Fruit fly (Drosophila melanogaster) whole organism, embryonic: ENCODE data around the gene Fnta.

Source experiments
- Aef1 ChIP-seq: fragments of 200-800 bp; sonication (Bioruptor generic); IDR thresholded peaks from 3 replicates; pipeline ENCODE4 v1.3.6; 2022; ENCODE audit warnings: missing biosample characterization, missing genetic modification characterization
- Asciz ChIP-seq: fragments of 200-800 bp; sonication (Bioruptor generic); optimal IDR thresholded peaks from 2 replicates; lab custom pipeline; 2017; ENCODE audit warnings: missing biosample characterization, mild to moderate bottlenecking, missing genetic modification characterization, missing genetic modification reagents
- Bdp1 ChIP-seq: fragments of 200-800 bp; sonication (Bioruptor generic); optimal IDR thresholded peaks from 3 replicates; lab custom pipeline; 2016; ENCODE audit warnings: missing biosample characterization, missing genetic modification characterization
- C15 ChIP-seq: fragments of 200-800 bp; sonication (Bioruptor generic); IDR thresholded peaks from 3 replicates; pipeline ENCODE4 v1.3.6; 2022; ENCODE audit warnings: missing biosample characterization, missing genetic modification characterization
- CG10321 ChIP-seq: fragments of 200-800 bp; sonication (Bioruptor generic); IDR thresholded peaks from 2 replicates; pipeline ENCODE4 v1.3.6; 2022; ENCODE audit warnings: missing biosample characterization, missing genetic modification characterization
- CG11247 ChIP-seq: fragments of 200-800 bp; sonication (Bioruptor generic); IDR thresholded peaks from 2 replicates; pipeline ENCODE4 v1.3.6; 2022; ENCODE audit warnings: missing biosample characterization, missing genetic modification characterization
- CG11695 ChIP-seq: fragments of 200-800 bp; sonication (Bioruptor generic); IDR thresholded peaks from 3 replicates; pipeline ENCODE4 v1.3.6; 2022; ENCODE audit warnings: missing biosample characterization, missing genetic modification characterization
- CG13424 ChIP-seq: fragments of 200-800 bp; sonication (Bioruptor generic); optimal IDR thresholded peaks from 2 replicates; lab custom pipeline; 2019; ENCODE audit warnings: missing biosample characterization, mild to moderate bottlenecking, missing genetic modification characterization, moderate library complexity
- CG15269 ChIP-seq: fragments of 200-800 bp; sonication (Bioruptor generic); optimal IDR thresholded peaks from 2 replicates; lab custom pipeline; 2018; ENCODE audit warnings: missing biosample characterization, mild to moderate bottlenecking, missing genetic modification characterization, moderate library complexity
- CG17568 ChIP-seq: fragments of 200-800 bp; sonication (Bioruptor generic); optimal IDR thresholded peaks from 2 replicates; lab custom pipeline; 2018; ENCODE audit warnings: missing biosample characterization, mild to moderate bottlenecking, missing genetic modification characterization, moderate library complexity
- CG18619 ChIP-seq: fragments of 200-800 bp; sonication (Bioruptor generic); optimal IDR thresholded peaks from 3 replicates; lab custom pipeline; 2017; ENCODE audit warnings: missing biosample characterization, mild to moderate bottlenecking, missing genetic modification characterization
- CG2199 ChIP-seq: fragments of 200-800 bp; sonication (Bioruptor generic); IDR thresholded peaks from 3 replicates; pipeline ENCODE4 v1.3.6; 2022; ENCODE audit warnings: missing biosample characterization, missing genetic modification characterization
- CG2202 ChIP-seq: fragments of 200-800 bp; sonication (Bioruptor generic); optimal IDR thresholded peaks from 2 replicates; lab custom pipeline; 2018; ENCODE audit warnings: missing biosample characterization, mild to moderate bottlenecking, missing genetic modification characterization
- CG33213 ChIP-seq: fragments of 200-800 bp; sonication (Bioruptor generic); optimal IDR thresholded peaks from 3 replicates; lab custom pipeline; 2016; ENCODE audit warnings: missing biosample characterization, missing genetic modification characterization
- CG6175 ChIP-seq: fragments of 200-800 bp; sonication (Bioruptor generic); IDR thresholded peaks from 3 replicates; pipeline ENCODE4 v1.3.6; 2022; ENCODE audit warnings: missing biosample characterization, missing genetic modification characterization
- CG6791 ChIP-seq: fragments of 200-800 bp; sonication (Bioruptor generic); IDR thresholded peaks from 3 replicates; pipeline ENCODE4 v1.3.6; 2022; ENCODE audit warnings: missing biosample characterization, missing genetic modification characterization; ENCODE audit not compliant: partially characterized antibody
- CG7839 ChIP-seq: fragments of 200-800 bp; sonication (Bioruptor generic); optimal IDR thresholded peaks from 3 replicates; lab custom pipeline; 2018; ENCODE audit warnings: missing biosample characterization, mild to moderate bottlenecking, missing genetic modification characterization, moderate library complexity
- CG9727 ChIP-seq: fragments of 200-800 bp; sonication (Bioruptor generic); optimal IDR thresholded peaks from 3 replicates; lab custom pipeline; 2017; ENCODE audit warnings: missing biosample characterization, mild to moderate bottlenecking, missing genetic modification characterization
- Eip74EF ChIP-seq, 2 experiments: fragments of 200-800 bp in 1 of 2; fragments of >200 bp in 1 of 2; sonication (Bioruptor generic) in 1 of 2; optimal IDR thresholded peaks; 2 replicates each; lab custom pipeline; 2017 to 2019; ENCODE audit warnings: missing biosample characterization in 2 of 2, missing genetic modification characterization in 2 of 2, mild to moderate bottlenecking in 1 of 2, moderate library complexity in 1 of 2
- Ets65A ChIP-seq: fragments of 200-800 bp; sonication (Bioruptor generic); peaks from one replicate; lab custom pipeline; 2016; ENCODE audit warnings: missing biosample characterization, missing genetic modification characterization
- Jarid2 ChIP-seq: fragments of 200-800 bp; sonication (Bioruptor generic); optimal IDR thresholded peaks from 3 replicates; lab custom pipeline; 2017; ENCODE audit warnings: mild to moderate bottlenecking, missing biosample characterization, missing genetic modification reagents, missing genetic modification characterization
- MTF-1 ChIP-seq: fragments of 200-800 bp; sonication (Bioruptor generic); optimal IDR thresholded peaks from 2 replicates; lab custom pipeline; 2018; ENCODE audit warnings: missing biosample characterization, mild to moderate bottlenecking, missing genetic modification characterization, borderline replicate concordance
- Myb ChIP-seq: fragments of 200-800 bp; sonication (Bioruptor generic); optimal IDR thresholded peaks from 2 replicates; lab custom pipeline; 2016; ENCODE audit warnings: missing biosample characterization, missing genetic modification characterization
- Side ChIP-seq: fragments of 200-800 bp; sonication (Bioruptor generic); optimal IDR thresholded peaks from 2 replicates; lab custom pipeline; 2016; ENCODE audit warnings: missing biosample characterization, missing genetic modification characterization
- Sox100B ChIP-seq: fragments of 200-800 bp; sonication (Bioruptor generic); optimal IDR thresholded peaks from 3 replicates; lab custom pipeline; 2018; ENCODE audit warnings: missing biosample characterization, mild to moderate bottlenecking, missing genetic modification characterization
- Sox102F ChIP-seq: fragments of 200-800 bp; sonication (Bioruptor generic); optimal IDR thresholded peaks from 2 replicates; lab custom pipeline; 2018; ENCODE audit warnings: missing biosample characterization, mild to moderate bottlenecking, missing genetic modification characterization, moderate library complexity
- Sry-β ChIP-seq: fragments of 200-800 bp; sonication (Bioruptor generic); optimal IDR thresholded peaks from 2 replicates; lab custom pipeline; 2018; ENCODE audit warnings: missing biosample characterization, mild to moderate bottlenecking, missing genetic modification characterization, moderate library complexity
- bcd ChIP-seq: fragments of 200-800 bp; sonication (Bioruptor generic); optimal IDR thresholded peaks from 2 replicates; lab custom pipeline; 2017; ENCODE audit warnings: missing biosample characterization, mild to moderate bottlenecking, missing genetic modification characterization
- da ChIP-seq: fragments of 200-800 bp; sonication (Bioruptor generic); optimal IDR thresholded peaks from 2 replicates; lab custom pipeline; 2016; ENCODE audit warnings: missing biosample characterization, missing genetic modification characterization
- disco-r ChIP-seq: fragments of 200-800 bp; sonication (Bioruptor generic); optimal IDR thresholded peaks from 2 replicates; lab custom pipeline; 2016; ENCODE audit warnings: missing biosample characterization, missing genetic modification characterization
- esg ChIP-seq: fragments of 200-800 bp; sonication (Bioruptor generic); conservative IDR thresholded peaks from 2 replicates; pipeline ENCODE4 v1.3.6; 2022; ENCODE audit warnings: missing biosample characterization, missing genetic modification characterization
- fd96Cb ChIP-seq: fragments of 200-800 bp; sonication (Bioruptor generic); optimal IDR thresholded peaks from 2 replicates; lab custom pipeline; 2018; ENCODE audit warnings: missing biosample characterization, mild to moderate bottlenecking, missing genetic modification characterization, moderate library complexity
- fu2 ChIP-seq: fragments of 200-800 bp; sonication (Bioruptor generic); optimal IDR thresholded peaks from 2 replicates; lab custom pipeline; 2016; ENCODE audit warnings: missing biosample characterization, missing genetic modification characterization
- h ChIP-seq: fragments of >200 bp; optimal IDR thresholded peaks from 2 replicates; lab custom pipeline; 2017
- nau ChIP-seq: fragments of 200-800 bp; sonication (Bioruptor generic); optimal IDR thresholded peaks from 3 replicates; lab custom pipeline; 2017; ENCODE audit warnings: missing biosample characterization, mild to moderate bottlenecking, missing genetic modification characterization, missing genetic modification reagents
- nmo ChIP-seq: fragments of 200-800 bp; sonication (Bioruptor generic); optimal IDR thresholded peaks from 2 replicates; lab custom pipeline; 2018; ENCODE audit warnings: missing biosample characterization, mild to moderate bottlenecking, missing genetic modification characterization, moderate library complexity
- odd ChIP-seq: fragments of 200-800 bp; sonication (Bioruptor generic); optimal IDR thresholded peaks from 2 replicates; lab custom pipeline; 2017; ENCODE audit warnings: missing biosample characterization, mild to moderate bottlenecking, missing genetic modification characterization
- otp ChIP-seq: fragments of 200-800 bp; sonication (Bioruptor generic); IDR thresholded peaks from 3 replicates; pipeline ENCODE4, ENCODE4 v1.3.6; 2022; ENCODE audit warnings: missing biosample characterization, missing genetic modification characterization
- pan ChIP-seq, 4 experiments: fragments of >200 bp in 3 of 4; fragments of 200-800 bp in 1 of 4; sonication (Bioruptor generic) in 1 of 4; optimal IDR thresholded peaks in 3 of 4; IDR thresholded peaks in 1 of 4; 2 replicates each; pipeline versions ENCODE4 v1.3.6 to Lab custom; 2017 to 2022; ENCODE audit warnings: missing biosample characterization in 2 of 4, missing genetic modification characterization in 2 of 4, mixed read lengths in 1 of 4
- pnt ChIP-seq: fragments of 200-800 bp; sonication (Bioruptor generic); optimal IDR thresholded peaks from 3 replicates; lab custom pipeline; 2016; ENCODE audit warnings: missing biosample characterization, missing genetic modification characterization
- sc ChIP-seq, 3 experiments: fragments of >200 bp in 2 of 3; fragments of 200-800 bp in 1 of 3; sonication (Bioruptor generic) in 1 of 3; optimal IDR thresholded peaks; 2 replicates in 2 of 3; 3 replicates in 1 of 3; lab custom pipeline; 2017; ENCODE audit warnings: mild to moderate bottlenecking in 1 of 3, missing biosample characterization in 1 of 3, missing genetic modification characterization in 1 of 3, missing genetic modification reagents in 1 of 3
- sd ChIP-seq: fragments of 200-800 bp; sonication (Bioruptor generic); optimal IDR thresholded peaks from 3 replicates; lab custom pipeline; 2018; ENCODE audit warnings: missing biosample characterization, mild to moderate bottlenecking, missing genetic modification characterization, moderate library complexity
- sens-2 ChIP-seq: fragments of 200-800 bp; sonication (Bioruptor generic); IDR thresholded peaks from 2 replicates; pipeline ENCODE4 v1.3.6; 2022; ENCODE audit warnings: missing biosample characterization, missing genetic modification characterization
- slp2 ChIP-seq: fragments of 200-800 bp; sonication (Bioruptor generic); optimal IDR thresholded peaks from 2 replicates; lab custom pipeline; 2016; ENCODE audit warnings: missing biosample characterization, missing genetic modification characterization
- sqz ChIP-seq: fragments of 200-800 bp; sonication (Bioruptor generic); optimal IDR thresholded peaks from 3 replicates; lab custom pipeline; 2018; ENCODE audit warnings: missing biosample characterization, mild to moderate bottlenecking, missing genetic modification characterization
- sug ChIP-seq: fragments of 200-800 bp; optimal IDR thresholded peaks from 2 replicates; lab custom pipeline; 2019; ENCODE audit warnings: missing biosample characterization, mild to moderate bottlenecking, missing genetic modification characterization, moderate library complexity
- vnd ChIP-seq: fragments of 200-800 bp; sonication (Bioruptor generic); IDR thresholded peaks from 3 replicates; pipeline ENCODE4 v1.3.6; 2022; ENCODE audit warnings: missing biosample characterization, missing genetic modification characterization; ENCODE audit not compliant: partially characterized antibody
- wdn ChIP-seq: fragments of 200-800 bp; sonication (Bioruptor generic); IDR thresholded peaks from 2 replicates; pipeline ENCODE4 v1.3.6; 2022; ENCODE audit warnings: missing biosample characterization, missing genetic modification characterization

Gene Fnta

DNA sequence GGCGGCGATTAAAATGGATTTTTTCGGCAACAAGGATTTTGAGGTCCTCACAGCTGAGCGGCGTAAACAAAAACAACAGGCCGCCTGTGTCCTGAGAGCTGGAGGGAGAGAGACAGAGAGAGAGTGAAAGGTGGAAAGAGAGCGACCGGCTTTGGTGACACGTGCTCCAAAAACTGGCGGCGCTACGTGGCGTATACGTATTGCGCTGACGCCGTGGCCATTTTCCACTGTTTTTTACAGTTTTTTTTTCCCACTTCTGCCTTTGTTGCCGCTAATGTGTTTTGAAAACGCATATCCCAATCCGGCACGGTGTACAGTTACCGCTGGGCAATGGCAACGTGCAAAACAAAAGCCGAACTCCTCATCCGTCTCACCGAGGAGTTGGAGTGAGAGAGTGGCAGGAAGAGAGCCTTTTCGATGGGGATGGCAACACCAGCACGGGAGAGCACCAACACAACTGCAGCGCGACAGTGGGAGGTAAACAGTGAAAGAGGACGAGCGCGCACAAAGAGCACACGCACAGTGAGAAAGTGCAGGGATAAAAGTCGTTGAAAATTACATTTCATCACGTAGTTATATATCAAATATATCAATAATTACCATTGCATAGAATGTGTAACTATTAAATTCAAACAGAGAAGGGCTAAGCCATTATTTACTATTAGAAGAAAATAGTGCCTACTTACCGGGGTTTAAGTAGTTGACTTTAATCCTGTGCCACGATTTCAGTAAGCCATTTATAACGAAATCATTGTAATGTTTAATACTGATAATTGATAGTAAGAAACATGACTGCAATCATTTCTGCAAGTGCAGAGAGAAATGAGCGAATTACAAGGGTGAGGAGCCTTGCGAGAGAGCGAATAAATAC, 9.8 kb downstream of the Fnta start (continued):
- TF ChIP-seq Bdp1 (GFP tag; lab: Kevin White, UChicago), result peak; percentile 24
- TF ChIP-seq CG7839 (tag; lab: Kevin White, UChicago), result peak; percentile 49
- TF ChIP-seq MTF-1 (GFP tag; lab: Kevin White, UChicago), result no peak
- no peak for TF ChIP-seq otp (GFP tag; lab: Robert Waterston, UW)
- TF ChIP-seq CG10321 (GFP tag; lab: Robert Waterston, UW), result no peak
- TF ChIP-seq sqz (GFP tag; lab: Kevin White, UChicago), result no peak
- TF ChIP-seq CG2199 (GFP tag; lab: Robert Waterston, UW), result no peak
- peak; percentile 92 for TF ChIP-seq Ets65A (GFP tag; lab: Kevin White, UChicago)
- peak; percentile 5 for TF ChIP-seq Myb
- no peak for TF ChIP-seq CG11247 (GFP tag; lab: Robert Waterston, UW)
- TF ChIP-seq Asciz, result no peak
- TF ChIP-seq wdn, result no peak
- TF ChIP-seq sd (tag; lab: Kevin White, UChicago), result no peak
- no peak for TF ChIP-seq Side (GFP tag; lab: Kevin White, UChicago)
- no peak for TF ChIP-seq h (lab: Kevin White, UChicago)
- TF ChIP-seq fu2 (GFP tag; lab: Kevin White, UChicago), result peak; percentile 25
- no peak for TF ChIP-seq vnd
- no peak for TF ChIP-seq da (GFP tag; lab: Kevin White, UChicago)
- no peak for TF ChIP-seq sens-2 (GFP tag; lab: Robert Waterston, UW)
- TF ChIP-seq CG9727 (GFP tag; lab: Kevin White, UChicago), result peak; percentile 88
- no peak; the same call in 2 of the 3 replicates for TF ChIP-seq Aef1
- TF ChIP-seq CG11695, result peak; percentile 21; the same call in 1 of the 3 replicates
- no peak for TF ChIP-seq nau
- TF ChIP-seq pan (optimal IDR thresholded peaks at IDR 0.05; lab: Kevin White, UChicago), result no peak
- peak in 1 of 2 experiments; percentile 16 for TF ChIP-seq pan (GFP tag; optimal IDR thresholded peaks at IDR 0.05 in 1 of 2, IDR thresholded peaks at IDR 0.05 in 1 of 2)
- TF ChIP-seq sug (tag; lab: Kevin White, UChicago), result no peak
- TF ChIP-seq esg (GFP tag; lab: Robert Waterston, UW), result peak; percentile 49; the same call in 1 of the 2 replicates
- no peak for TF ChIP-seq CG6791 (GFP tag; lab: Robert Waterston, UW)
- TF ChIP-seq CG33213 (GFP tag; lab: Kevin White, UChicago), result no peak
- TF ChIP-seq Sox100B (GFP tag; lab: Kevin White, UChicago), result no peak
- no peak for TF ChIP-seq Eip74EF (GFP tag; optimal IDR thresholded peaks at IDR 0.05; lab: Kevin White, UChicago)
- peak; percentile 51 for TF ChIP-seq slp2
- no peak for TF ChIP-seq CG15269
- peak; percentile 42 for TF ChIP-seq CG13424 (tag; lab: Kevin White, UChicago)
- TF ChIP-seq CG17568 (GFP tag; lab: Kevin White, UChicago), result no peak
- TF ChIP-seq nmo, result peak; percentile 55
- TF ChIP-seq Sox102F (GFP tag; lab: Kevin White, UChicago), result peak; percentile 52
- TF ChIP-seq CG6175 (GFP tag; lab: Robert Waterston, UW), result no peak
- peak; percentile 66 for TF ChIP-seq CG18619 (GFP tag; lab: Kevin White, UChicago)
- peak; percentile 18 for TF ChIP-seq bcd (GFP tag; lab: Kevin White, UChicago)
- TF ChIP-seq Jarid2, result no peak
- no peak for TF ChIP-seq C15 (GFP tag; lab: Robert Waterston, UW)
- TF ChIP-seq fd96Cb, result peak; percentile 20
- TF ChIP-seq Sry-β, result no peak
- TF ChIP-seq sc (optimal IDR thresholded peaks at IDR 0.05; lab: Kevin White, UChicago), result no peak
- peak; percentile 70 for TF ChIP-seq sc (GFP tag; optimal IDR thresholded peaks at IDR 0.05; lab: Kevin White, UChicago)
- no peak for TF ChIP-seq odd (GFP tag; lab: Kevin White, UChicago)
- TF ChIP-seq disco-r, result no peak
- TF ChIP-seq pnt (GFP tag; lab: Kevin White, UChicago), result peak; percentile 30
- peak; percentile 20 for TF ChIP-seq CG2202 (tag; lab: Kevin White, UChicago)
